ENCODE assay signal across 2 fruit fly cellular contexts in genomic region chrX:15319699-15320482, dm6.
TF ChIP-seq lines count a peak whose summit lies in the region.

No protein-coding gene starts in this region.

TF ChIP-seq in whole organism, adult, 20 proteins besides CTCF, POLR2A, EP300 and RAD21 (continued from another document):
- TF ChIP-seq CG7101 (tag; optimal IDR thresholded peaks at IDR 0.05; lab: Kevin White, UChicago) = peak; percentile 31

TF ChIP-seq in whole organism, embryonic, 481 proteins besides CTCF, POLR2A, EP300 and RAD21 (continued from another document):
- TF ChIP-seq Lhr (GFP tag; optimal IDR thresholded peaks at IDR 0.05; lab: Kevin White, UChicago) = peak; percentile 19
- no peak for TF ChIP-seq CG31441 (GFP tag; IDR thresholded peaks at IDR 0.05; lab: Robert Waterston, UW)
- no peak for TF ChIP-seq Fer2 (tag; optimal IDR thresholded peaks at IDR 0.05; lab: Kevin White, UChicago)
- no peak for TF ChIP-seq Poxn (GFP tag; IDR thresholded peaks at IDR 0.05; lab: Robert Waterston, UW)
- TF ChIP-seq CG30020 (tag; optimal IDR thresholded peaks at IDR 0.05; lab: Kevin White, UChicago) = peak; percentile 22
- TF ChIP-seq bbx (GFP tag; IDR thresholded peaks at IDR 0.05; lab: Robert Waterston, UW; ENCODE audit: partially characterized antibody) = peak; percentile 26; the same call in 1 of the 2 replicates
- TF ChIP-seq ssp (GFP tag; IDR thresholded peaks at IDR 0.05; lab: Robert Waterston, UW) = 0 out of 2 replicates have a peak, but pooled peaks have one; percentile 23
- no peak for TF ChIP-seq hb (GFP tag; IDR thresholded peaks at IDR 0.05; lab: Robert Waterston, UW; ENCODE audit: partially characterized antibody)
- no peak for TF ChIP-seq pita (GFP tag; optimal IDR thresholded peaks at IDR 0.05; lab: Kevin White, UChicago)
- TF ChIP-seq unc-4 (GFP tag; IDR thresholded peaks at IDR 0.05; lab: Robert Waterston, UW; ENCODE audit: partially characterized antibody) = 0 out of 2 replicates have a peak, but pooled peaks have one; percentile 12
- peak in 1 of 2 experiments; percentile 36 for TF ChIP-seq tll (GFP tag; optimal IDR thresholded peaks at IDR 0.05; lab: Kevin White, UChicago)
- TF ChIP-seq stwl (tag; optimal IDR thresholded peaks at IDR 0.05; lab: Kevin White, UChicago) = peak; percentile 73
- 0 out of 4 replicates have a peak, but pooled peaks have one; percentile 24 for TF ChIP-seq Dll (GFP tag; IDR thresholded peaks at IDR 0.05; lab: Robert Waterston, UW; ENCODE audit: partially characterized antibody)
- TF ChIP-seq CG2116 (GFP tag; optimal IDR thresholded peaks at IDR 0.05; lab: Kevin White, UChicago) = peak; percentile 15
- TF ChIP-seq Sin3A (optimal IDR thresholded peaks at IDR 0.05; lab: Kevin White, UChicago) = peak; percentile 73
- TF ChIP-seq phol (tag; optimal IDR thresholded peaks at IDR 0.05; lab: Kevin White, UChicago) = peak; percentile 76
- peak; percentile 2 for TF ChIP-seq Ets97D (GFP tag; optimal IDR thresholded peaks at IDR 0.05; lab: Kevin White, UChicago)
- peak; percentile 67 for TF ChIP-seq CG1603 (tag; optimal IDR thresholded peaks at IDR 0.05; lab: Kevin White, UChicago)
- TF ChIP-seq twi (tag; optimal IDR thresholded peaks at IDR 0.05; lab: Kevin White, UChicago) = peak; percentile 48
- no peak for TF ChIP-seq pan (optimal IDR thresholded peaks at IDR 0.05; lab: Kevin White, UChicago)
- TF ChIP-seq pan (GFP tag; optimal IDR thresholded peaks at IDR 0.05 in 1 of 2, IDR thresholded peaks at IDR 0.05 in 1 of 2) = no peak
- TF ChIP-seq CG10462 (GFP tag; optimal IDR thresholded peaks at IDR 0.05; lab: Kevin White, UChicago) = no peak
- TF ChIP-seq MESR4 (GFP tag; optimal IDR thresholded peaks at IDR 0.05; lab: Kevin White, UChicago) = peak; percentile 24
- TF ChIP-seq Sry-δ (GFP tag; optimal IDR thresholded peaks at IDR 0.05; lab: Kevin White, UChicago) = peak; percentile 50
- TF ChIP-seq Hsf (GFP tag; optimal IDR thresholded peaks at IDR 0.05; lab: Kevin White, UChicago) = no peak
- peak; percentile 25 for TF ChIP-seq CG15479 (GFP tag; optimal IDR thresholded peaks at IDR 0.05; lab: Kevin White, UChicago)
- TF ChIP-seq amos (GFP tag; IDR thresholded peaks at IDR 0.05; lab: Robert Waterston, UW; ENCODE audit: partially characterized antibody) = peak; percentile 29; the same call in 1 of the 2 replicates
- TF ChIP-seq pb (GFP tag; optimal IDR thresholded peaks at IDR 0.05; lab: Kevin White, UChicago) = no peak
- TF ChIP-seq HmgZ (tag; optimal IDR thresholded peaks at IDR 0.05; lab: Kevin White, UChicago) = peak; percentile 62
- no peak for TF ChIP-seq bigmax (GFP tag; optimal IDR thresholded peaks at IDR 0.05; lab: Kevin White, UChicago)
- peak; percentile 49 for TF ChIP-seq BEAF-32 (GFP tag; optimal IDR thresholded peaks at IDR 0.05; lab: Kevin White, UChicago)
- TF ChIP-seq Stat92E (GFP tag; optimal IDR thresholded peaks at IDR 0.05; lab: Kevin White, UChicago) = peak in 1 of 3 experiments; percentile 10
- TF ChIP-seq CG34224 (GFP tag; IDR thresholded peaks at IDR 0.05; lab: Robert Waterston, UW; ENCODE audit: partially characterized antibody) = 0 out of 3 replicates have a peak, but pooled peaks have one; percentile 13
- peak; percentile 73 for TF ChIP-seq Med (GFP tag; lab: Kevin White, UChicago)
- no peak for TF ChIP-seq Sox100B (GFP tag; optimal IDR thresholded peaks at IDR 0.05; lab: Kevin White, UChicago)
- TF ChIP-seq CG2678 (tag; optimal IDR thresholded peaks at IDR 0.05; lab: Kevin White, UChicago) = peak; percentile 11
- TF ChIP-seq Hmr (GFP tag; optimal IDR thresholded peaks at IDR 0.05; lab: Kevin White, UChicago) = peak; percentile 8
- no peak for TF ChIP-seq sna (GFP tag; IDR thresholded peaks at IDR 0.05; lab: Robert Waterston, UW; ENCODE audit: partially characterized antibody)
- peak; percentile 56 for TF ChIP-seq Dref (GFP tag; IDR thresholded peaks at IDR 0.05; lab: Robert Waterston, UW)
- TF ChIP-seq hbn (GFP tag; IDR thresholded peaks at IDR 0.05; lab: Robert Waterston, UW; ENCODE audit: partially characterized antibody) = 0 out of 2 replicates have a peak, but pooled peaks have one; percentile 18
- peak; percentile 71 for TF ChIP-seq pzg (GFP tag; optimal IDR thresholded peaks at IDR 0.05; lab: Kevin White, UChicago)
- peak; percentile 24 for TF ChIP-seq nmo (GFP tag; optimal IDR thresholded peaks at IDR 0.05; lab: Kevin White, UChicago)
- no peak for TF ChIP-seq CG9609 (GFP tag; optimal IDR thresholded peaks at IDR 0.05; lab: Kevin White, UChicago)
- peak; percentile 55 for TF ChIP-seq cg (GFP tag; optimal IDR thresholded peaks at IDR 0.05; lab: Kevin White, UChicago)
- TF ChIP-seq Rfx (GFP tag; IDR thresholded peaks at IDR 0.05; lab: Robert Waterston, UW) = 0 out of 2 replicates have a peak, but pooled peaks have one; percentile 19
- no peak for TF ChIP-seq shn (GFP tag; optimal IDR thresholded peaks at IDR 0.05; lab: Kevin White, UChicago)
- TF ChIP-seq CG10274 (GFP tag; optimal IDR thresholded peaks at IDR 0.05; lab: Kevin White, UChicago) = peak; percentile 88
- no peak for TF ChIP-seq Antp (GFP tag; optimal IDR thresholded peaks at IDR 0.05; lab: Kevin White, UChicago)
- TF ChIP-seq knrl (GFP tag; IDR thresholded peaks at IDR 0.05; lab: Robert Waterston, UW; ENCODE audit: partially characterized antibody) = peak; percentile 22; the same call in 2 of the 3 replicates
- TF ChIP-seq D19A (tag; optimal IDR thresholded peaks at IDR 0.05; lab: Kevin White, UChicago) = peak; percentile 2
- peak in 1 of 2 experiments; percentile 48 for TF ChIP-seq insv (GFP tag; optimal IDR thresholded peaks at IDR 0.05; lab: Kevin White, UChicago)
- TF ChIP-seq CG13287 (GFP tag; IDR thresholded peaks at IDR 0.05; lab: Robert Waterston, UW; ENCODE audit: partially characterized antibody) = 0 out of 2 replicates have a peak, but pooled peaks have one; percentile 9
- peak; percentile 6 for TF ChIP-seq abd-A (tag; optimal IDR thresholded peaks at IDR 0.05; lab: Kevin White, UChicago)
- TF ChIP-seq CG3995 (GFP tag; optimal IDR thresholded peaks at IDR 0.05; lab: Kevin White, UChicago) = peak; percentile 77
- peak; percentile 8 for TF ChIP-seq CG15601 (tag; optimal IDR thresholded peaks at IDR 0.05; lab: Kevin White, UChicago)
- peak; percentile 2 for TF ChIP-seq dmrt99B (tag; optimal IDR thresholded peaks at IDR 0.05; lab: Kevin White, UChicago)
- no peak for TF ChIP-seq z (GFP tag; IDR thresholded peaks at IDR 0.05; lab: Robert Waterston, UW)
- TF ChIP-seq CG8478 (optimal IDR thresholded peaks at IDR 0.05; lab: Kevin White, UChicago) = no peak
- no peak for TF ChIP-seq tup (GFP tag; optimal IDR thresholded peaks at IDR 0.05; lab: Kevin White, UChicago)
- no peak for TF ChIP-seq br (optimal IDR thresholded peaks at IDR 0.05; lab: Kevin White, UChicago)
- peak; percentile 33 for TF ChIP-seq dm (GFP tag; optimal IDR thresholded peaks at IDR 0.05; lab: Kevin White, UChicago)
- peak; percentile 97 for TF ChIP-seq crol (GFP tag; IDR thresholded peaks at IDR 0.05; lab: Robert Waterston, UW)
- TF ChIP-seq Adf1 (GFP tag; IDR thresholded peaks at IDR 0.05; lab: Robert Waterston, UW) = peak; percentile 65
- peak; percentile 92 for TF ChIP-seq CG4360 (GFP tag; IDR thresholded peaks at IDR 0.05; lab: Robert Waterston, UW)
- no peak for TF ChIP-seq Dek (tag; optimal IDR thresholded peaks at IDR 0.05; lab: Kevin White, UChicago)
- TF ChIP-seq D (optimal IDR thresholded peaks at IDR 0.05; lab: Kevin White, UChicago) = peak; percentile 81
- TF ChIP-seq D (GFP tag; optimal IDR thresholded peaks at IDR 0.05; lab: Kevin White, UChicago) = no peak
- peak; percentile 50 for TF ChIP-seq psq (GFP tag; optimal IDR thresholded peaks at IDR 0.05; lab: Kevin White, UChicago)
- peak; percentile 84 for TF ChIP-seq gfzf (GFP tag; optimal IDR thresholded peaks at IDR 0.05; lab: Kevin White, UChicago)
- peak; percentile 6 for TF ChIP-seq grau (tag; optimal IDR thresholded peaks at IDR 0.05; lab: Kevin White, UChicago)
- TF ChIP-seq lilli (GFP tag; optimal IDR thresholded peaks at IDR 0.05; lab: Kevin White, UChicago) = no peak
- TF ChIP-seq ewg (GFP tag; optimal IDR thresholded peaks at IDR 0.05; lab: Kevin White, UChicago) = no peak
- peak; percentile 25 for TF ChIP-seq sd (tag; optimal IDR thresholded peaks at IDR 0.05; lab: Kevin White, UChicago)
- no peak for TF ChIP-seq da (GFP tag; optimal IDR thresholded peaks at IDR 0.05; lab: Kevin White, UChicago)
- TF ChIP-seq CG6254 (GFP tag; optimal IDR thresholded peaks at IDR 0.05; lab: Kevin White, UChicago) = no peak
- no peak for TF ChIP-seq CG8359 (GFP tag; optimal IDR thresholded peaks at IDR 0.05; lab: Kevin White, UChicago; ENCODE audit: borderline replicate concordance)
- no peak for TF ChIP-seq CG6765 (GFP tag; optimal IDR thresholded peaks at IDR 0.05; lab: Kevin White, UChicago)
- TF ChIP-seq CG34376 (GFP tag; optimal IDR thresholded peaks at IDR 0.05; lab: Kevin White, UChicago) = no peak
- peak in 1 of 2 experiments; percentile 64 for TF ChIP-seq crp (GFP tag; optimal IDR thresholded peaks at IDR 0.05; lab: Kevin White, UChicago)
- no peak for TF ChIP-seq Deaf1 (tag; optimal IDR thresholded peaks at IDR 0.05; lab: Kevin White, UChicago)
- peak; percentile 20 for TF ChIP-seq exex (tag; optimal IDR thresholded peaks at IDR 0.05; lab: Kevin White, UChicago)
- peak; percentile 22; the same call in 1 of the 2 replicates for TF ChIP-seq CG32767 (GFP tag; IDR thresholded peaks at IDR 0.05; lab: Robert Waterston, UW)
- TF ChIP-seq CG14710 (tag; optimal IDR thresholded peaks at IDR 0.05; lab: Kevin White, UChicago) = peak; percentile 12
- no peak for TF ChIP-seq Ada2b (GFP tag; IDR thresholded peaks at IDR 0.05; lab: Robert Waterston, UW)
- TF ChIP-seq chinmo (GFP tag; IDR thresholded peaks at IDR 0.05; lab: Robert Waterston, UW; ENCODE audit: partially characterized antibody) = peak; percentile 28; the same call in 1 of the 4 replicates
- no peak for TF ChIP-seq Aef1 (GFP tag; IDR thresholded peaks at IDR 0.05; lab: Robert Waterston, UW)
- TF ChIP-seq Opbp (GFP tag; IDR thresholded peaks at IDR 0.05; lab: Robert Waterston, UW; ENCODE audit: partially characterized antibody) = peak; percentile 58; the same call in 2 of the 3 replicates
- TF ChIP-seq CG3847 (GFP tag; IDR thresholded peaks at IDR 0.05; lab: Robert Waterston, UW) = peak; percentile 34
- TF ChIP-seq row (GFP tag; IDR thresholded peaks at IDR 0.05; lab: Robert Waterston, UW) = peak; percentile 28; the same call in 1 of the 3 replicates
- peak; percentile 25 for TF ChIP-seq trem (tag; optimal IDR thresholded peaks at IDR 0.05; lab: Kevin White, UChicago)
- peak; percentile 56 for TF ChIP-seq CG12659 (GFP tag; optimal IDR thresholded peaks at IDR 0.05; lab: Kevin White, UChicago)
- no peak for TF ChIP-seq CG30403 (GFP tag; optimal IDR thresholded peaks at IDR 0.05; lab: Kevin White, UChicago)
- TF ChIP-seq MBD-R2 (GFP tag; IDR thresholded peaks at IDR 0.05; lab: Robert Waterston, UW) = peak; percentile 37; the same call in 1 of the 2 replicates
- no peak for TF ChIP-seq otp (GFP tag; IDR thresholded peaks at IDR 0.05; lab: Robert Waterston, UW)
- peak; percentile 22; the same call in 1 of the 2 replicates for TF ChIP-seq Bgb (GFP tag; IDR thresholded peaks at IDR 0.05; lab: Robert Waterston, UW; ENCODE audit: partially characterized antibody)
- TF ChIP-seq CG12769 (tag; optimal IDR thresholded peaks at IDR 0.05; lab: Kevin White, UChicago) = peak; percentile 44
- peak; percentile 95 for TF ChIP-seq CG9797 (GFP tag; optimal IDR thresholded peaks at IDR 0.05; lab: Kevin White, UChicago)
- no peak for TF ChIP-seq Usf (GFP tag; optimal IDR thresholded peaks at IDR 0.05; lab: Kevin White, UChicago)
- TF ChIP-seq CG10543 (GFP tag; optimal IDR thresholded peaks at IDR 0.05; lab: Kevin White, UChicago) = peak; percentile 7
- TF ChIP-seq HLH4C (GFP tag; IDR thresholded peaks at IDR 0.05; lab: Robert Waterston, UW; ENCODE audit: partially characterized antibody) = 0 out of 3 replicates have a peak, but pooled peaks have one; percentile 26
- TF ChIP-seq PHDP (tag; optimal IDR thresholded peaks at IDR 0.05; lab: Kevin White, UChicago) = no peak
- TF ChIP-seq gce (GFP tag; IDR thresholded peaks at IDR 0.05; lab: Robert Waterston, UW) = 0 out of 3 replicates have a peak, but pooled peaks have one; percentile 29
- no peak for TF ChIP-seq Xrp1 (GFP tag; IDR thresholded peaks at IDR 0.05; lab: Robert Waterston, UW)
